Worm (Caenorhabditis elegans) whole organism, young adult: ENCODE results near the gene seip-1.

Source experiments
- B0035.1 ChIP-seq: sonication (generic microtip); optimal IDR thresholded peaks from 2 replicates; lab custom pipeline; 2016; ENCODE audit warnings: missing genetic modification characterization, mild to moderate bottlenecking, missing compliant biosample characterization, missing genotype, missing genetic modification reagents
- C17E4.6 ChIP-seq: fragments of 200-800 bp; sonication (Bioruptor generic); IDR thresholded peaks from 2 replicates; pipeline ENCODE4 v1.3.6; 2022; ENCODE audit warnings: missing genetic modification reagents, missing genetic modification characterization, missing compliant biosample characterization
- D2030.7 ChIP-seq: fragments of 200-800 bp; sonication (Bioruptor generic); IDR thresholded peaks from 2 replicates; pipeline ENCODE4 v1.3.6; 2022; ENCODE audit warnings: missing genetic modification reagents, missing genetic modification characterization, missing compliant biosample characterization
- F10E7.11 ChIP-seq: sonication (generic microtip); optimal IDR thresholded peaks from 2 replicates; lab custom pipeline; 2017; ENCODE audit warnings: mild to moderate bottlenecking, missing genetic modification characterization, moderate library complexity, missing compliant biosample characterization
- F33H1.4 ChIP-seq: fragments of 200-800 bp; sonication (Bioruptor generic); IDR thresholded peaks from 2 replicates; pipeline ENCODE4 v1.3.6; 2022; ENCODE audit warnings: missing genetic modification reagents, missing genetic modification characterization, missing compliant biosample characterization
- F39B2.1 ChIP-seq: fragments of 200-800 bp; sonication (Bioruptor generic); IDR thresholded peaks from 2 replicates; pipeline ENCODE4 v1.3.6; 2022; ENCODE audit warnings: missing genetic modification reagents, missing genetic modification characterization, missing compliant biosample characterization
- F49E8.2 ChIP-seq: sonication (generic microtip); optimal IDR thresholded peaks from 3 replicates; lab custom pipeline; 2017; ENCODE audit warnings: missing genetic modification characterization, mild to moderate bottlenecking, missing compliant biosample characterization, antibody characterized with exemption, moderate library complexity; ENCODE audit not compliant: insufficient read depth
- F52B5.7 ChIP-seq: sonication (generic microtip); optimal IDR thresholded peaks from 2 replicates; lab custom pipeline; 2016; ENCODE audit warnings: mild to moderate bottlenecking, missing genetic modification characterization, missing compliant biosample characterization
- F57A8.1 ChIP-seq: fragments of 200-800 bp; sonication (Bioruptor generic); optimal IDR thresholded peaks from 2 replicates; lab custom pipeline; 2018; ENCODE audit warnings: mild to moderate bottlenecking, missing genetic modification characterization, moderate library complexity, missing compliant biosample characterization
- T07F8.4 ChIP-seq: sonication (generic microtip); optimal IDR thresholded peaks from 2 replicates; lab custom pipeline; 2016; ENCODE audit warnings: mild to moderate bottlenecking, missing genetic modification characterization, moderate library complexity, missing compliant biosample characterization
- Y53F4B.3 ChIP-seq: fragments of 200-800 bp; sonication (Bioruptor generic); IDR thresholded peaks from 2 replicates; pipeline ENCODE4 v1.3.6; 2022; ENCODE audit warnings: missing genetic modification reagents, missing genetic modification characterization, missing compliant biosample characterization
- Y67H2A.10 ChIP-seq: fragments of 200-800 bp; sonication (Bioruptor generic); conservative IDR thresholded peaks from 2 replicates; pipeline ENCODE4 v1.3.6; 2022; ENCODE audit warnings: missing genetic modification reagents, missing genetic modification characterization, missing compliant biosample characterization
- Y95B8A.8 ChIP-seq: fragments of 200-800 bp; sonication (Bioruptor generic); IDR thresholded peaks from 2 replicates; pipeline ENCODE4 v1.3.6; 2022; ENCODE audit warnings: missing genetic modification reagents, missing genetic modification characterization, missing compliant biosample characterization
- ZK185.1 ChIP-seq: sonication (generic microtip); optimal IDR thresholded peaks from 2 replicates; lab custom pipeline; 2016; ENCODE audit warnings: mild to moderate bottlenecking, missing genetic modification characterization, missing compliant biosample characterization; ENCODE audit not compliant: poor library complexity, severe bottlenecking
- aptf-2 ChIP-seq: fragments of 200-800 bp; sonication (Bioruptor generic); conservative IDR thresholded peaks from 2 replicates; pipeline ENCODE4 v1.3.6; 2022; ENCODE audit warnings: missing genetic modification reagents, missing genetic modification characterization, missing compliant biosample characterization
- aptf-3 ChIP-seq: fragments of 200-800 bp; sonication (Bioruptor generic); IDR thresholded peaks from 2 replicates; pipeline ENCODE4 v1.3.6; 2022; ENCODE audit warnings: missing genetic modification characterization, missing compliant biosample characterization
- attf-5 ChIP-seq: fragments of 200-800 bp; sonication (Bioruptor generic); optimal IDR thresholded peaks from 2 replicates; lab custom pipeline; 2018; ENCODE audit warnings: mild to moderate bottlenecking, missing genetic modification characterization, missing compliant biosample characterization
- attf-6 ChIP-seq: fragments of 200-800 bp; sonication (Bioruptor generic); IDR thresholded peaks from 2 replicates; pipeline ENCODE4 v1.3.6; 2022; ENCODE audit warnings: missing genetic modification reagents, missing genetic modification characterization, missing compliant biosample characterization
- bed-1 ChIP-seq: fragments of 200-800 bp; sonication (Bioruptor generic); IDR thresholded peaks from 2 replicates; pipeline ENCODE4 v1.3.6; 2022; ENCODE audit warnings: missing genetic modification reagents, missing genetic modification characterization, missing compliant biosample characterization
- bed-2 ChIP-seq: fragments of 200-800 bp; sonication (Bioruptor generic); IDR thresholded peaks from 2 replicates; pipeline ENCODE4 v1.3.6; 2022; ENCODE audit warnings: missing genetic modification reagents, missing genetic modification characterization, missing compliant biosample characterization
- cebp-2 ChIP-seq: fragments of 200-800 bp; sonication (Bioruptor generic); IDR thresholded peaks from 2 replicates; pipeline ENCODE4 v1.3.6; 2022; ENCODE audit warnings: missing genetic modification characterization, missing compliant biosample characterization
- ceh-27 ChIP-seq: fragments of 200-800 bp; sonication (Bioruptor generic); optimal IDR thresholded peaks from 2 replicates; lab custom pipeline; 2018; ENCODE audit warnings: mild to moderate bottlenecking, missing genetic modification characterization, moderate library complexity, missing compliant biosample characterization
- ceh-58 ChIP-seq: fragments of 200-800 bp; sonication (Bioruptor generic); IDR thresholded peaks from 2 replicates; pipeline ENCODE4 v1.3.6; 2022; ENCODE audit warnings: missing genetic modification characterization, missing compliant biosample characterization
- chd-7 ChIP-seq: sonication (generic microtip); optimal IDR thresholded peaks from 2 replicates; lab custom pipeline; 2016; ENCODE audit warnings: mild to moderate bottlenecking, missing genetic modification characterization, moderate library complexity, missing compliant biosample characterization
- dox-1 ChIP-seq: fragments of 200-800 bp; sonication (Bioruptor generic); IDR thresholded peaks from 2 replicates; pipeline ENCODE4 v1.3.6; 2022; ENCODE audit warnings: missing genetic modification reagents, missing genetic modification characterization, missing compliant biosample characterization
- dpl-1 ChIP-seq: fragments of 150-350 bp; optimal IDR thresholded peaks from 2 replicates; lab custom pipeline; 2014; ENCODE audit warnings: missing biosample characterization, missing genetic modification reagents, missing genetic modification characterization
- ets-4 ChIP-seq: fragments of 200-800 bp; sonication (Bioruptor generic); optimal IDR thresholded peaks from 2 replicates; lab custom pipeline; 2018; ENCODE audit warnings: mild to moderate bottlenecking, missing genetic modification characterization, missing compliant biosample characterization
- fkh-3 ChIP-seq: sonication (generic microtip); optimal IDR thresholded peaks from 2 replicates; lab custom pipeline; 2016; ENCODE audit warnings: mild to moderate bottlenecking, missing genetic modification characterization, missing compliant biosample characterization
- him-1 ChIP-seq: sonication (generic microtip); optimal IDR thresholded peaks from 2 replicates; lab custom pipeline; 2016; ENCODE audit warnings: missing genotype, missing genetic modification reagents, missing genetic modification characterization, missing compliant biosample characterization
- hlh-12 ChIP-seq: sonication (generic microtip); optimal IDR thresholded peaks from 2 replicates; lab custom pipeline; 2016; ENCODE audit warnings: missing genetic modification characterization, missing compliant biosample characterization
- hrde-1 ChIP-seq: sonication (generic microtip); optimal IDR thresholded peaks from 2 replicates; lab custom pipeline; 2016; ENCODE audit warnings: missing genetic modification characterization, mild to moderate bottlenecking, missing compliant biosample characterization, moderate library complexity, missing genotype, missing genetic modification reagents, borderline replicate concordance
- lin-54 ChIP-seq: fragments of 200-800 bp; sonication (Bioruptor generic); optimal IDR thresholded peaks from 2 replicates; lab custom pipeline; 2018; ENCODE audit warnings: mild to moderate bottlenecking, missing genetic modification characterization, missing compliant biosample characterization
- lsl-1 ChIP-seq: fragments of 200-800 bp; sonication (Bioruptor generic); optimal IDR thresholded peaks from 2 replicates; lab custom pipeline; 2018; ENCODE audit warnings: mild to moderate bottlenecking, missing genetic modification characterization, moderate library complexity, missing compliant biosample characterization
- mel-28 ChIP-seq: sonication (generic microtip); optimal IDR thresholded peaks from 2 replicates; lab custom pipeline; 2016; ENCODE audit warnings: borderline replicate concordance, mild to moderate bottlenecking, missing genetic modification characterization, missing compliant biosample characterization
- mes-4 ChIP-seq: sonication (generic microtip); optimal IDR thresholded peaks from 2 replicates; lab custom pipeline; 2016; ENCODE audit warnings: missing genotype, missing genetic modification characterization, missing compliant biosample characterization
- nfyb-1 ChIP-seq: fragments of 200-800 bp; sonication (Bioruptor generic); IDR thresholded peaks from 2 replicates; pipeline ENCODE4 v1.3.6; 2022; ENCODE audit warnings: missing genetic modification reagents, missing genetic modification characterization, missing compliant biosample characterization
- nhr-120 ChIP-seq: fragments of 200-800 bp; sonication (Bioruptor generic); IDR thresholded peaks from 2 replicates; pipeline ENCODE4 v1.3.6; 2022; ENCODE audit warnings: missing genetic modification characterization, missing compliant biosample characterization
- nhr-179 ChIP-seq: sonication (generic microtip); optimal IDR thresholded peaks from 2 replicates; lab custom pipeline; 2016; ENCODE audit warnings: mild to moderate bottlenecking, missing genetic modification characterization, missing compliant biosample characterization
- nhr-80 ChIP-seq: sonication (generic microtip); optimal IDR thresholded peaks from 2 replicates; lab custom pipeline; 2016; ENCODE audit warnings: missing genetic modification characterization, missing compliant biosample characterization
- nhr-90 ChIP-seq: sonication (generic microtip); optimal IDR thresholded peaks from 2 replicates; lab custom pipeline; 2016; ENCODE audit warnings: missing genotype, mild to moderate bottlenecking, missing genetic modification characterization, missing compliant biosample characterization
- rcor-1 ChIP-seq: fragments of 200-800 bp; sonication (Bioruptor generic); IDR thresholded peaks from 2 replicates; pipeline ENCODE4 v1.3.6; 2022; ENCODE audit warnings: missing genetic modification reagents, missing genetic modification characterization, missing compliant biosample characterization
- rec-8 ChIP-seq, 2 experiments: sonication (generic microtip); optimal IDR thresholded peaks; 2 replicates each; lab custom pipeline; 2016; ENCODE audit warnings: mild to moderate bottlenecking in 2 of 2, missing genetic modification characterization in 2 of 2, missing genetic modification reagents in 2 of 2, missing genotype in 2 of 2, missing biosample characterization in 1 of 2, missing compliant biosample characterization in 1 of 2, moderate library complexity in 1 of 2
- sdz-38 ChIP-seq: sonication (generic microtip); optimal IDR thresholded peaks from 2 replicates; lab custom pipeline; 2016; ENCODE audit warnings: missing genotype, missing genetic modification characterization, missing compliant biosample characterization
- somi-1 ChIP-seq: fragments of 200-800 bp; sonication (Bioruptor generic); optimal IDR thresholded peaks from 2 replicates; lab custom pipeline; 2018; ENCODE audit warnings: mild to moderate bottlenecking, missing genetic modification characterization, missing compliant biosample characterization
- tlf-1 ChIP-seq: fragments of 200-800 bp; sonication (Bioruptor generic); optimal IDR thresholded peaks from 2 replicates; lab custom pipeline; 2018; ENCODE audit warnings: mild to moderate bottlenecking, missing genetic modification characterization, missing compliant biosample characterization
- xnd-1 ChIP-seq: sonication (generic microtip); optimal IDR thresholded peaks from 2 replicates; lab custom pipeline; 2016; ENCODE audit warnings: missing genotype, missing genetic modification reagents, missing genetic modification characterization, missing compliant biosample characterization
- ztf-18 ChIP-seq: sonication (generic microtip); optimal IDR thresholded peaks from 2 replicates; lab custom pipeline; 2016; ENCODE audit warnings: missing genotype, mild to moderate bottlenecking, missing genetic modification characterization, missing compliant biosample characterization
- ztf-22 ChIP-seq: fragments of 200-800 bp; sonication (Bioruptor generic); optimal IDR thresholded peaks from 2 replicates; lab custom pipeline; 2018; ENCODE audit warnings: mild to moderate bottlenecking, missing genetic modification characterization, moderate library complexity, missing compliant biosample characterization
- ztf-28 ChIP-seq: fragments of 200-800 bp; sonication (Bioruptor generic); IDR thresholded peaks from 2 replicates; pipeline ENCODE4 v1.3.6; 2022; ENCODE audit warnings: missing genetic modification reagents, missing genetic modification characterization, missing compliant biosample characterization

The seip-1 gene

ce11 chrV:6053188-6053687 lies at the start of gene seip-1 (continued):
- TF ChIP-seq ets-4 (GFP tag; lab: Kevin White, UChicago), result no peak
- no peak for TF ChIP-seq tlf-1 (GFP tag; lab: Kevin White, UChicago)
- no peak for TF ChIP-seq F33H1.4 (GFP tag; lab: Robert Waterston, UW)
- TF ChIP-seq cebp-2 (GFP tag; lab: Robert Waterston, UW), result no peak
- no peak for TF ChIP-seq hlh-12
- TF ChIP-seq him-1, result no peak
- TF ChIP-seq T07F8.4 (tag; lab: Kevin White, UChicago), result no peak
- no peak for TF ChIP-seq xnd-1 (tag; lab: Kevin White, UChicago)
- TF ChIP-seq hrde-1 (tag; lab: Kevin White, UChicago), result no peak
- TF ChIP-seq F10E7.11 (tag; lab: Kevin White, UChicago), result no peak
- no peak for TF ChIP-seq ceh-58
- TF ChIP-seq D2030.7, result no peak
- TF ChIP-seq Y95B8A.8 (GFP tag; lab: Robert Waterston, UW), result 0 out of 2 replicates have a peak, but pooled peaks have one; percentile 57
- no peak for TF ChIP-seq chd-7 (tag; lab: Kevin White, UChicago)
- peak; percentile 94 for TF ChIP-seq nhr-80 (tag; lab: Kevin White, UChicago)
- TF ChIP-seq F49E8.2, result no peak
- no peak for TF ChIP-seq B0035.1 (tag; lab: Kevin White, UChicago)
- no peak for TF ChIP-seq Y53F4B.3 (GFP tag; lab: Robert Waterston, UW)
- no peak for TF ChIP-seq attf-6 (GFP tag; lab: Robert Waterston, UW)
- TF ChIP-seq F39B2.1 (GFP tag; lab: Robert Waterston, UW), result no peak
- TF ChIP-seq rec-8 (tag; optimal IDR thresholded peaks at IDR 0.05; lab: Kevin White, UChicago), result no peak
- no peak for TF ChIP-seq fkh-3 (tag; lab: Kevin White, UChicago)
- TF ChIP-seq mes-4, result no peak
- TF ChIP-seq somi-1 (GFP tag; lab: Kevin White, UChicago), result no peak
- peak; percentile 37 for TF ChIP-seq lsl-1 (GFP tag; lab: Kevin White, UChicago)
- TF ChIP-seq attf-5 (GFP tag; lab: Kevin White, UChicago), result peak; percentile 90
- no peak for TF ChIP-seq Y67H2A.10 (GFP tag; lab: Robert Waterston, UW)
- TF ChIP-seq dox-1 (GFP tag; lab: Robert Waterston, UW), result no peak; the same call in 1 of the 2 replicates
- TF ChIP-seq lin-54, result no peak
- TF ChIP-seq mel-28 (tag; lab: Kevin White, UChicago), result no peak
- TF ChIP-seq aptf-2 (GFP tag; lab: Robert Waterston, UW), result no peak
- TF ChIP-seq ztf-28 (GFP tag; lab: Robert Waterston, UW), result no peak
- TF ChIP-seq aptf-3, result no peak
- TF ChIP-seq nhr-179 (tag; lab: Kevin White, UChicago), result no peak
- TF ChIP-seq C17E4.6, result no peak
- TF ChIP-seq bed-1, result no peak
- no peak for TF ChIP-seq dpl-1 (GFP tag; lab: Kevin White, UChicago)
- TF ChIP-seq bed-2 (GFP tag; lab: Robert Waterston, UW), result no peak
- TF ChIP-seq ceh-27 (GFP tag; lab: Kevin White, UChicago), result peak; percentile 4
- no peak for TF ChIP-seq nhr-120 (GFP tag; lab: Robert Waterston, UW)
- TF ChIP-seq F57A8.1 (GFP tag; lab: Kevin White, UChicago), result no peak
- peak; percentile 36 for TF ChIP-seq ztf-18 (tag; lab: Kevin White, UChicago)
- TF ChIP-seq nhr-90, result no peak
- peak; percentile 38 for TF ChIP-seq ZK185.1
- TF ChIP-seq sdz-38 (tag; lab: Kevin White, UChicago), result no peak
- no peak for TF ChIP-seq nfyb-1 (GFP tag; lab: Robert Waterston, UW)
- TF ChIP-seq ztf-22 (GFP tag; lab: Kevin White, UChicago), result no peak
- peak; percentile 62 for TF ChIP-seq rcor-1 (GFP tag; lab: Robert Waterston, UW)
- no peak for TF ChIP-seq F52B5.7
